Fruit fly (Drosophila melanogaster) ovary, adult (tissue): ENCODE data around the gene CG32087.

ENCODE experiments used
- CG17801 ChIP-seq: fragments of 200-800 bp; optimal IDR thresholded peaks from 2 replicates; lab custom pipeline; 2019; ENCODE audit warnings: missing biosample characterization, mild to moderate bottlenecking, missing genetic modification characterization, moderate library complexity; ENCODE audit not compliant: partially characterized antibody

Gene CG32087

DNA sequence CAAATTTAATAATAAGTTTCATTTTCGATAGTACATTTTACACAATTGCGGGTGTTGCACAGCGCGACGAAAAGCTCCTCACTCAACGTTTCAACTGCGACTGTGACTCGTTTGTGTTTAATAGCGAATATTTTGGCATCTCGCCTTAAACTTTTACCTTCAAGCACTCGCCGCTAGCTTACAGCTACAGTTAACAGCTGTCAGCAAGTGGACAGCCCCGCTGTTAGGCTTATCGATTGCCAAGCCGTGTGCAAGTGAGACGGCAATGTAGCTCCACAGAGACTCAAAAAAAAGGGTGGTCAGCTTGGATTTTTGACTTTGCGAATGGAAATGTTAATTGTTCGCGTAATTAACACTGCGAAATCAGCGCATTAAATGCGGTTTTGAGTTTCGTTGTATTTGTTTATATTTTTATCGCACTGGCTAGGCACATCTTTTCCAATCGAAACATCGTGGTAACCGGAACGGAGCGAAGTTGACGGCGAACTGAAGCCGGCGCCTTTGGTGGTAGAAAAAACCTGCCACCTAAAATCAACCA lies 33.8 kb downstream of the CG32087 start, which contains the start of gene loaf:
TSS of gene loaf (minus strand) at position 488 of the 538 bp plus-strand sequence.
- no peak for TF ChIP-seq CG17801 (GFP tag; lab: Kevin White, UChicago)

- no peak for TF ChIP-seq CG17801 (GFP tag; lab: Kevin White, UChicago)
These were observed 34.6 kb downstream of the CG32087 start for dm6 chr3L:11766563-11766962.

DNA sequence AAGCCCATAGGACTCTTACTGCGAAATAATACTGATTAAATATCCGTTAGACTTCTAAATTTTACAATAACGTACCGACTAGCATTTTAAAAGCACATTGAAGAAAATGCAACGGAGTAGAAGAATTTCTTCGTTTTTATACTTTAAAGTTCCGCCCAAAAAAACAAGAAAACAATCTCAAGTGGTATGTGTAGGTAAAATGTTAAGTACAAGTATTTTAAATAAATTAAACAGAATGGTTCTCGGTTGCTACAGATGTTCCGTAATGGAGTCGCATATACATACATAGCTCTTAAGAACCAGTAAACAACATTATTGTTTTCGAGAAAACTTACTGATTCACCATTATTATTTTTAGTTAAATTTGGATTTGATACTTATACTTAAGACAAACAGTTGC lies 40.1 kb downstream of the CG32087 start, which contains the start of gene Muc68D:
TSS of gene Muc68D (minus strand) at position 101 of the 400 bp plus-strand sequence.
- no peak for TF ChIP-seq CG17801 (GFP tag; lab: Kevin White, UChicago)

dm6 chr3L:11772608-11773017 lies 40.7 kb downstream of the CG32087 start:
- no peak for TF ChIP-seq CG17801 (GFP tag; lab: Kevin White, UChicago)

DNA sequence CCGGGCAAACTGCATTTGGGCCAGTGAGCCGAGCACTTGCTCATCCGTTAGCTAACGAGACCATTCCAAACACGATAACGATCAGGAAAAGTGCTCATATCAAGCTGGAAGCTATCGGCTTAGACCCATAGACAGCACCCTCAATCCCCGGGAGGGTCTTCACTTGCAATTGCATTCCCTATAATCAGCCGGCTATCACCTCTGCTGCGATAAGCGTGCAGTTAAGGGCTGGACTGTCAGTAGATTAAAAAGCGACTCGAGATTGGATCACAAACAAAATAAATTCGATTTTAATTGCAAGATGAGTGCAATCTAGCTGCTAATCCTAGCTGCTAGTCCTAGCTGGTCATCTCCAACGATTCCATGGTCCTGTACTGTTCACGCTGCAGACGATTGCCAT lies 41.9 kb downstream of the CG32087 start:
- no peak for TF ChIP-seq CG17801 (GFP tag; lab: Kevin White, UChicago)

dm6 chr3L:11774401-11774800 lies 42.5 kb downstream of the CG32087 start, which contains the start of gene Tim13:
Gene Tim13, minus strand, starts transcription at chr3L:11774501.
- no peak for TF ChIP-seq CG17801 (GFP tag; lab: Kevin White, UChicago)

dm6 chr3L:11776731-11777130 lies 44.8 kb downstream of the CG32087 start, which contains the start of gene CG14131:
Gene CG14131, plus strand, starts transcription at chr3L:11777073.
- no peak for TF ChIP-seq CG17801 (GFP tag; lab: Kevin White, UChicago)

DNA sequence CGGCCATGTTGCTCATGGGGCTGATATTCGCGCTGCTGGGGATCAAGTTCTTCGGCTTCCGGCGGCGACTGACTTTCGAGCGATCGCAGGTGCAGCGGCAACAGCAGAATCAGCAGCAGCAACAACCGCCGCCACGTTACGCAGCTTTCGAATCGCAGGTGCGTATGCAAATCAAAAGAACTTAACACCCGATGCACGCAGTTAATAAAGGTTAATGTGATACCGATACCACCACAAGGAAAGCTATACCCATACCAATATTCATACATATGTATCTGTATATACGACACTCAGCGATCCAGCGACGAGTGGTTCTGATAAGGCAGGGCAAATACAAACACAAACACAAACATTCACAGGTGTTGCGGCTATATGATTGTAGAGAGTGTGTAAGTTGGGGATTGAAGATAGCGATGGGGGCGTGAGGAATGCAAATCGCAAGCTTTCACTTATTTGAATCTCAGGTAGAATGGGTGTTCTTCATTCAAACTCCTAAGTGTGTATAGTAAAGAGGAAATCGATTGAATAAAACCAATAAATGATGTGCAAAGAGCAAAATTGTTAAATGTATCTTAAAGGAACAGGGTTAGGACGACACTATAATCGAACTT lies 45.5 kb downstream of the CG32087 start:
- peak; percentile 23 for TF ChIP-seq CG17801 (GFP tag; lab: Kevin White, UChicago)
